Fruit fly (Drosophila melanogaster): ENCODE data around the gene fax.

- TF ChIP-seq fkh (GFP tag; optimal IDR thresholded peaks at IDR 0.05), result no peak
- TF ChIP-seq CG6854 (GFP tag; optimal IDR thresholded peaks at IDR 0.05), result no peak
- no peak for TF ChIP-seq lz (GFP tag; optimal IDR thresholded peaks at IDR 0.05)
- TF ChIP-seq CG10669 (GFP tag; optimal IDR thresholded peaks at IDR 0.05), result no peak
- no peak for TF ChIP-seq Eip78C (GFP tag)
- TF ChIP-seq OdsH (GFP tag; optimal IDR thresholded peaks at IDR 0.05), result no peak
Observed at dm6 chr3L:16409440-16410233, 2.0 kb downstream of the fax start.
